Fruit fly (Drosophila melanogaster) whole organism, embryonic: ENCODE measurements around the gene CG43630.
A peak's percentile ranks its signal among the peaks of the same experiment; 100 is the strongest.

Experiments
- BtbVII ChIP-seq: fragments of 200-800 bp; sonication (Bioruptor generic); optimal IDR thresholded peaks from 3 replicates; lab custom pipeline; 2017; ENCODE audit warnings: missing biosample characterization, mild to moderate bottlenecking, missing genetic modification characterization
- CG10147 ChIP-seq: fragments of 200-800 bp; sonication (Bioruptor generic); optimal IDR thresholded peaks from 2 replicates; lab custom pipeline; 2019; ENCODE audit warnings: missing biosample characterization, mild to moderate bottlenecking, missing genetic modification characterization, moderate library complexity
- CG10543 ChIP-seq: fragments of 200-800 bp; sonication (Bioruptor generic); optimal IDR thresholded peaks from 3 replicates; lab custom pipeline; 2017; ENCODE audit warnings: missing biosample characterization, mild to moderate bottlenecking, missing genetic modification characterization, moderate library complexity
- CG11247 ChIP-seq: fragments of 200-800 bp; sonication (Bioruptor generic); IDR thresholded peaks from 2 replicates; pipeline ENCODE4 v1.3.6; 2022; ENCODE audit warnings: missing biosample characterization, missing genetic modification characterization
- CG11560 ChIP-seq: fragments of 200-800 bp; sonication (Bioruptor generic); IDR thresholded peaks from 3 replicates; pipeline ENCODE4 v1.3.6; 2022; ENCODE audit warnings: missing biosample characterization, missing genetic modification characterization
- CG12071 ChIP-seq: fragments of 200-800 bp; sonication (Bioruptor generic); optimal IDR thresholded peaks from 3 replicates; lab custom pipeline; 2018; ENCODE audit warnings: missing biosample characterization, mild to moderate bottlenecking, missing genetic modification characterization
- CG13624 ChIP-seq: fragments of 200-800 bp; sonication (Bioruptor generic); optimal IDR thresholded peaks from 2 replicates; lab custom pipeline; 2016; ENCODE audit warnings: missing biosample characterization, missing genetic modification characterization
- CG15479 ChIP-seq: fragments of 200-800 bp; sonication (Bioruptor generic); optimal IDR thresholded peaks from 3 replicates; lab custom pipeline; 2019; ENCODE audit warnings: missing biosample characterization, mild to moderate bottlenecking, missing genetic modification characterization, moderate library complexity
- CG16779 ChIP-seq: fragments of 200-800 bp; sonication (Bioruptor generic); IDR thresholded peaks from 2 replicates; pipeline ENCODE4 v1.3.6; 2022; ENCODE audit warnings: missing biosample characterization, missing genetic modification characterization
- CG17802 ChIP-seq: fragments of 200-800 bp; sonication (Bioruptor generic); optimal IDR thresholded peaks from 2 replicates; lab custom pipeline; 2018; ENCODE audit warnings: missing biosample characterization, mild to moderate bottlenecking, missing genetic modification characterization, moderate library complexity
- CG2202 ChIP-seq: fragments of 200-800 bp; sonication (Bioruptor generic); optimal IDR thresholded peaks from 2 replicates; lab custom pipeline; 2018; ENCODE audit warnings: missing biosample characterization, mild to moderate bottlenecking, missing genetic modification characterization
- CG31441 ChIP-seq: fragments of 200-800 bp; sonication (Bioruptor generic); IDR thresholded peaks from 2 replicates; pipeline ENCODE4 v1.3.6; 2022; ENCODE audit warnings: missing biosample characterization, missing genetic modification characterization
- CG34224 ChIP-seq: fragments of 200-800 bp; sonication (Bioruptor generic); IDR thresholded peaks from 3 replicates; pipeline ENCODE4 v1.3.6; 2022; ENCODE audit warnings: missing biosample characterization, missing genetic modification characterization; ENCODE audit not compliant: partially characterized antibody
- CG34376 ChIP-seq: fragments of 200-800 bp; sonication (Bioruptor generic); optimal IDR thresholded peaks from 2 replicates; lab custom pipeline; 2018; ENCODE audit warnings: missing biosample characterization, mild to moderate bottlenecking, missing genetic modification characterization
- CG6175 ChIP-seq: fragments of 200-800 bp; sonication (Bioruptor generic); IDR thresholded peaks from 3 replicates; pipeline ENCODE4 v1.3.6; 2022; ENCODE audit warnings: missing biosample characterization, missing genetic modification characterization
- CG6765 ChIP-seq: fragments of 200-800 bp; sonication (Bioruptor generic); optimal IDR thresholded peaks from 3 replicates; lab custom pipeline; 2017; ENCODE audit warnings: missing biosample characterization, mild to moderate bottlenecking, missing genetic modification characterization
- CG8478 ChIP-seq: fragments of >200 bp; optimal IDR thresholded peaks from 2 replicates; lab custom pipeline; 2018
- CG9609 ChIP-seq: fragments of 200-800 bp; sonication (Bioruptor generic); optimal IDR thresholded peaks from 3 replicates; lab custom pipeline; 2016; ENCODE audit warnings: missing biosample characterization, missing genetic modification characterization
- CkIIα-i1 ChIP-seq: fragments of 200-800 bp; sonication (Bioruptor generic); IDR thresholded peaks from 2 replicates; pipeline ENCODE4 v1.3.6; 2022; ENCODE audit warnings: missing biosample characterization, missing genetic modification characterization
- Dek ChIP-seq: fragments of 200-800 bp; sonication (Bioruptor generic); optimal IDR thresholded peaks from 3 replicates; lab custom pipeline; 2019; ENCODE audit warnings: missing biosample characterization, mild to moderate bottlenecking, missing genetic modification characterization, moderate library complexity
- HLH4C ChIP-seq: fragments of 200-800 bp; sonication (Bioruptor generic); IDR thresholded peaks from 3 replicates; pipeline ENCODE4 v1.3.6; 2022; ENCODE audit warnings: missing biosample characterization, missing genetic modification characterization; ENCODE audit not compliant: partially characterized antibody
- HmgD ChIP-seq: fragments of 200-800 bp; sonication (Bioruptor generic); optimal IDR thresholded peaks from 3 replicates; lab custom pipeline; 2016; ENCODE audit warnings: missing biosample characterization, missing genetic modification characterization
- Hr78 ChIP-seq, 2 experiments: fragments of 200-800 bp in 1 of 2; fragments of >200 bp in 1 of 2; sonication (Bioruptor generic) in 1 of 2; optimal IDR thresholded peaks; 2 replicates each; lab custom pipeline; 2017 to 2019; ENCODE audit warnings: missing biosample characterization in 2 of 2, missing genetic modification characterization in 2 of 2, mild to moderate bottlenecking in 1 of 2, moderate library complexity in 1 of 2
- MTF-1 ChIP-seq: fragments of 200-800 bp; sonication (Bioruptor generic); optimal IDR thresholded peaks from 2 replicates; lab custom pipeline; 2018; ENCODE audit warnings: missing biosample characterization, mild to moderate bottlenecking, missing genetic modification characterization, borderline replicate concordance
- Meics ChIP-seq: fragments of 200-800 bp; sonication (Bioruptor generic); optimal IDR thresholded peaks from 2 replicates; lab custom pipeline; 2017; ENCODE audit warnings: missing biosample characterization, mild to moderate bottlenecking, missing genetic modification characterization
- NC2α ChIP-seq: fragments of 200-800 bp; sonication (Bioruptor generic); optimal IDR thresholded peaks from 2 replicates; lab custom pipeline; 2016; ENCODE audit warnings: missing biosample characterization, missing genetic modification characterization
- Neu2 ChIP-seq: fragments of 200-800 bp; sonication (Bioruptor generic); optimal IDR thresholded peaks from 3 replicates; lab custom pipeline; 2016; ENCODE audit warnings: missing biosample characterization, missing genetic modification characterization, borderline replicate concordance
- Nf-YA ChIP-seq: fragments of 200-800 bp; sonication (Bioruptor generic); IDR thresholded peaks from 2 replicates; pipeline ENCODE4 v1.3.6; 2022; ENCODE audit warnings: missing biosample characterization, missing genetic modification characterization
- Nf-YB ChIP-seq: fragments of 200-800 bp; sonication (Bioruptor generic); optimal IDR thresholded peaks from 3 replicates; lab custom pipeline; 2019; ENCODE audit warnings: missing biosample characterization, mild to moderate bottlenecking, missing genetic modification characterization, moderate library complexity
- Ssrp ChIP-seq: fragments of 200-800 bp; sonication (Bioruptor generic); optimal IDR thresholded peaks from 2 replicates; lab custom pipeline; 2018; ENCODE audit warnings: missing biosample characterization, mild to moderate bottlenecking, missing genetic modification characterization, moderate library complexity
- aop ChIP-seq: fragments of 200-800 bp; sonication (Bioruptor generic); IDR thresholded peaks from 2 replicates; pipeline ENCODE4 v1.3.6; 2022; ENCODE audit warnings: missing biosample characterization, missing genetic modification characterization
- dpn ChIP-seq, 2 experiments: fragments of 200-800 bp; sonication (Bioruptor generic); optimal IDR thresholded peaks; 3 replicates each; lab custom pipeline; 2016; ENCODE audit warnings: missing biosample characterization in 2 of 2, missing genetic modification characterization in 2 of 2
- ewg ChIP-seq: fragments of 200-800 bp; sonication (Bioruptor generic); optimal IDR thresholded peaks from 3 replicates; lab custom pipeline; 2017; ENCODE audit warnings: mild to moderate bottlenecking, missing biosample characterization, missing genetic modification reagents, missing genetic modification characterization
- exex ChIP-seq: fragments of 200-800 bp; sonication (Bioruptor generic); optimal IDR thresholded peaks from 4 replicates; lab custom pipeline; 2018; ENCODE audit warnings: missing biosample characterization, mild to moderate bottlenecking, missing genetic modification characterization, moderate library complexity
- ftz-f1 ChIP-seq: fragments of 200-800 bp; sonication (Bioruptor generic); optimal IDR thresholded peaks from 2 replicates; lab custom pipeline; 2016; ENCODE audit warnings: missing biosample characterization, missing genetic modification characterization
- gce ChIP-seq: fragments of 200-800 bp; sonication (Bioruptor generic); IDR thresholded peaks from 3 replicates; pipeline ENCODE4 v1.3.6; 2022; ENCODE audit warnings: missing biosample characterization, missing genetic modification characterization
- ham ChIP-seq: fragments of 200-800 bp; sonication (Bioruptor generic); IDR thresholded peaks from 2 replicates; pipeline ENCODE4 v1.3.6; 2022; ENCODE audit warnings: missing biosample characterization, missing genetic modification characterization
- jing ChIP-seq: fragments of 200-800 bp; sonication (Bioruptor generic); optimal IDR thresholded peaks from 2 replicates; lab custom pipeline; 2018; ENCODE audit warnings: missing biosample characterization, mild to moderate bottlenecking, missing genetic modification characterization
- kay ChIP-seq: fragments of 200-800 bp; sonication (Bioruptor generic); optimal IDR thresholded peaks from 2 replicates; lab custom pipeline; 2016; ENCODE audit warnings: missing biosample characterization, missing genetic modification characterization
- pfk ChIP-seq: fragments of 200-800 bp; sonication (Bioruptor generic); optimal IDR thresholded peaks from 2 replicates; lab custom pipeline; 2018; ENCODE audit warnings: missing biosample characterization, mild to moderate bottlenecking, missing genetic modification characterization, moderate library complexity
- sd ChIP-seq: fragments of 200-800 bp; sonication (Bioruptor generic); optimal IDR thresholded peaks from 3 replicates; lab custom pipeline; 2018; ENCODE audit warnings: missing biosample characterization, mild to moderate bottlenecking, missing genetic modification characterization, moderate library complexity
- sens ChIP-seq: fragments of 200-800 bp; sonication (Bioruptor generic); peaks from one replicate; lab custom pipeline; 2016; ENCODE audit warnings: missing biosample characterization, missing genetic modification characterization
- sr ChIP-seq: fragments of 200-800 bp; sonication (Bioruptor generic); IDR thresholded peaks from 3 replicates; pipeline ENCODE4 v1.3.6; 2022; ENCODE audit warnings: missing biosample characterization, missing genetic modification characterization
- stwl ChIP-seq: fragments of 200-800 bp; sonication (Bioruptor generic); optimal IDR thresholded peaks from 3 replicates; lab custom pipeline; 2018; ENCODE audit warnings: missing biosample characterization, mild to moderate bottlenecking, missing genetic modification characterization, moderate library complexity
- tap ChIP-seq: fragments of 200-800 bp; optimal IDR thresholded peaks from 3 replicates; lab custom pipeline; 2019; ENCODE audit warnings: missing biosample characterization, mild to moderate bottlenecking, missing genetic modification characterization, moderate library complexity
- twi ChIP-seq: fragments of 200-800 bp; optimal IDR thresholded peaks from 2 replicates; lab custom pipeline; 2019; ENCODE audit warnings: missing biosample characterization, mild to moderate bottlenecking, missing genetic modification characterization, moderate library complexity
- unpg ChIP-seq: fragments of 200-800 bp; sonication (Bioruptor generic); optimal IDR thresholded peaks from 3 replicates; lab custom pipeline; 2018; ENCODE audit warnings: missing biosample characterization, mild to moderate bottlenecking, missing genetic modification characterization, moderate library complexity
- usp ChIP-seq: fragments of >200 bp; optimal IDR thresholded peaks from 2 replicates; lab custom pipeline; 2017; ENCODE audit warnings: missing biosample characterization, missing genetic modification characterization

The CG43630 gene

DNA sequence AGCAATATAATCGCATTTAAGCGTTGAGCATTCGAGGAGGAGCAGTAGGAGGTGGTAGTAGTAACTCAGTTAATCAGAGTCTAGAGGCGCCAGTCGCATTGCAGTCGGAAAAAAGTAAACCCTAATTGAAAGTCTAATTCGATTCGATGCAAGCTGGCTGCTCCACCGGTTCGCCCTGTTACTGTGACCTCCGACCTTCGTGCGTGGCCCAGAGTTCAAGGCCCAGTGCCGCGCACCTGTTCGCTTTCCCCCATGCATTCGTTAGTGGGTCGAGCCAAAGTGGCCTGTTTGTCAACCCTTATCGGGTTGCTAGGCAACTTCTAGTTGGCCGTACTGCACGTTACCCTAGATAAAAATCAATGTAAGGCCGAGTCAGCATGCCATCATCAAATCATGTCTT, 24.4 kb upstream of the CG43630 start:
- TF ChIP-seq ftz-f1 (GFP tag; lab: Kevin White, UChicago) (peak; percentile 42), CG15479 (no peak), aop (GFP tag; lab: Robert Waterston, UW) (no peak), CG16779 (GFP tag; lab: Robert Waterston, UW) (0 out of 2 replicates have a peak, but pooled peaks have one; percentile 32), Hr78 (GFP tag; optimal IDR thresholded peaks at IDR 0.05; lab: Kevin White, UChicago) (peak in 1 of 2 experiments; percentile 99)

DNA sequence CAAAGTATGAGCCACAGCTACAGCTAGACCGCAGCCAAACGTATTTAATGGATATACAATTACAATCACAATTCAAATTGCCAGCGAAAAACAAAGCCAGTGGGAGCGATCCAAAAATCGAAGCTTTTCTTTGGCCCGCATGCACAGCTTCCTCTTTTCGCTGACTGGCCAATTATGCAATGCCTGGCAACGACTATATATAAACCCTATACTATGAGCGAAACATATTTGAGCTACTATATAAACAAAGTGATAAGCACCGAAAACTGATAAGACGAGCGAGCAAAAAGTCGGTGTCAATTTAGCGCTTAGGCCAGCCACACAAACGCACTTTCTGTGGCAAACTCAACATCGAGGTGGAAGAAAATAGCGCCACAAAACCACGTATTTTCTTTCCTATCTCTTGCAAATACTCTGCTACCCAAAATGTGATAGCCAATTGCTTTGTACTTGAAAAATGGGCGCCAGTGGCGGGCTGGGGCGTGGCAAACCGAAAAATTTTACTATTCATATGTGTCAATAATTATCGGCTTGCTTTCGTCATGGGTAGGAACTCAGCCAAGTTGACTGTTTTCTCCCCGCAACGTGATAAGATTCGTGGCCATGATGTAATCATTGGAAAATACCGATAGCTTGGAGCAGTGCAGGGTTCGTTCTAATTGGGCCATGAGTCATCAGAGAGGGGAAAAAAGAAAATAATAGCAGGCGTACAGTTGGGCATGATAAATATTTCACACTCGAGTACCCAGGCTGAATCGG, 23.7 kb upstream of the CG43630 start:
- TF ChIP-seq CG34376 (peak; percentile 67), Nf-YA (GFP tag; lab: Robert Waterston, UW) (no peak), ewg (GFP tag; lab: Kevin White, UChicago) (no peak), pfk (GFP tag; lab: Kevin White, UChicago) (no peak), Nf-YB (GFP tag; lab: Kevin White, UChicago) (no peak), jing (GFP tag; lab: Kevin White, UChicago) (no peak), ham (GFP tag; lab: Robert Waterston, UW) (no peak), CG2202 (tag; lab: Kevin White, UChicago) (no peak), unpg (GFP tag; lab: Kevin White, UChicago) (no peak), CG34224 (GFP tag; lab: Robert Waterston, UW) (no peak), CG6765 (GFP tag; lab: Kevin White, UChicago) (no peak), CG17802 (tag; lab: Kevin White, UChicago) (no peak), CG10147 (no peak), tap (tag; lab: Kevin White, UChicago) (no peak), Dek (no peak), Neu2 (GFP tag; lab: Kevin White, UChicago) (no peak), stwl (tag; lab: Kevin White, UChicago) (no peak), CG31441 (no peak), CG10543 (GFP tag; lab: Kevin White, UChicago) (peak; percentile 51), HLH4C (GFP tag; lab: Robert Waterston, UW) (no peak), CG8478 (no peak), CG11560 (no peak), Ssrp (tag; lab: Kevin White, UChicago) (no peak), CG13624 (GFP tag; lab: Kevin White, UChicago) (no peak), sens (GFP tag; lab: Kevin White, UChicago) (peak; percentile 39), exex (peak; percentile 66), NC2α (GFP tag; lab: Kevin White, UChicago) (no peak), gce (GFP tag; lab: Robert Waterston, UW) (no peak), CG12071 (GFP tag; lab: Kevin White, UChicago) (no peak), sr (GFP tag; lab: Robert Waterston, UW) (no peak), MTF-1 (GFP tag; lab: Kevin White, UChicago) (no peak), CG6175 (GFP tag; lab: Robert Waterston, UW) (no peak), dpn (GFP tag; optimal IDR thresholded peaks at IDR 0.05; lab: Kevin White, UChicago) (no peak), sd (peak; percentile 70), usp (GFP tag; lab: Kevin White, UChicago) (no peak), BtbVII (GFP tag; lab: Kevin White, UChicago) (peak; percentile 26), twi (no peak), kay (GFP tag; lab: Kevin White, UChicago) (peak; percentile 41), Meics (no peak), CkIIα-i1 (GFP tag; lab: Robert Waterston, UW) (no peak), HmgD (GFP tag; lab: Kevin White, UChicago) (no peak), CG11247 (GFP tag; lab: Robert Waterston, UW) (no peak), CG9609 (GFP tag; lab: Kevin White, UChicago) (no peak)
